Worm (Caenorhabditis elegans): ENCODE results near the gene srh-45.

DNA sequence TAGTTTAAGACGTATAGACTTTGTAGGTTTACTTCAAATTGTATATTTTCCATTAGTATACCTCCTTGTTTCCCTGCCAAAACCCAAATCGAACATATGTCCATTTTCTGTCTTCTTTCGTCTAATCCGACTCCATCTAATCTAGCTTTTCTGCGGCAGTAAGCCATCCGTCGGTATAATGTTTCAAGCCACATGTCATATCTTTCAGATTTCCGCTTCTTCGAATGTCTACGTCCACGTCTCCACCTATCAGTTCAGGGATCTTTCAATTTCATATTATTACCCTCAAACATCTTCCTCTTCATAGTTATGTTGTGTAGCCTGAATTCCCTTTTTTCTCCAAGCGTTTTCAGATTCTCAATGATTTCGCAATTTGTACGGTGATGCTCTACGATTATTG, 39.3 kb upstream of the srh-45 start:
- no peak for TF ChIP-seq dpl-1 (GFP tag; optimal IDR thresholded peaks at IDR 0.05)
- no peak for TF ChIP-seq madf-8 (GFP tag; conservative IDR thresholded peaks at IDR 0.05)
- no peak for TF ChIP-seq F39B2.1 (GFP tag; IDR thresholded peaks at IDR 0.05)
- no peak for TF ChIP-seq snpc-4 (GFP tag; optimal IDR thresholded peaks at IDR 0.05)
- no peak for TF ChIP-seq snpc-4 (tag; optimal IDR thresholded peaks at IDR 0.05)
- TF ChIP-seq akir-1 (GFP tag; optimal IDR thresholded peaks at IDR 0.05): no peak
- TF ChIP-seq ama-1 (optimal IDR thresholded peaks at IDR 0.05): no peak
- TF ChIP-seq ama-1 (GFP tag; optimal IDR thresholded peaks at IDR 0.05): no peak
